Worm (Caenorhabditis elegans): ENCODE measurements around the gene F02C12.1.

DNA sequence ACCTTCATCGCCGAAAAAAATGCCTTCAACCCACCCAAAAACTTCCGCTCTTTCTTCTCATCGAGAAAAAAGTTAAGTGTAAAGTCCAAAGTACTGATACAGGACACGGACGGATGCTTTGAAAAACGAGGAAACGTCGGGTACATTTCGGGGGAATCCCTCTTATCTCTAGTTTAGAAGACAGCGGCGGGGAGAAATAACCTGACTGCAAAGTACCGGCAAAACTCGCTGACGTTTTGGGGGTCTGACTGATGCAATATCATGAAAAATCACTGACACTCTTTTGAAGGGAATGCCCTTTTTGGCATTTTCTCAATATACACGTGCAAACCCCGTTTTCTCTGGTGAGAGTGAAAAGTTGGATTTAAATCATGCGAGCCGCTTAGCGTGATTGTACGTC is 45.4 kb upstream of the F02C12.1 start:
- no peak for TF ChIP-seq ces-1 (GFP tag; optimal IDR thresholded peaks at IDR 0.05)
- no peak for TF ChIP-seq nhr-12 (tag; optimal IDR thresholded peaks at IDR 0.05)
- no peak for TF ChIP-seq nhr-28 (tag; optimal IDR thresholded peaks at IDR 0.05)
- TF ChIP-seq lsy-2 (tag; optimal IDR thresholded peaks at IDR 0.05) = no peak
- TF ChIP-seq snpc-4 (tag; optimal IDR thresholded peaks at IDR 0.05) = no peak
- TF ChIP-seq nhr-76 (tag; optimal IDR thresholded peaks at IDR 0.05) = no peak
- TF ChIP-seq ceh-39 (tag; optimal IDR thresholded peaks at IDR 0.05) = no peak
- TF ChIP-seq nhr-237 (tag; optimal IDR thresholded peaks at IDR 0.05) = no peak
- no peak for TF ChIP-seq ztf-11 (tag; optimal IDR thresholded peaks at IDR 0.05)
- no peak for TF ChIP-seq bed-3 (GFP tag; optimal IDR thresholded peaks at IDR 0.05)
